Fruit fly (Drosophila melanogaster): ENCODE data around the gene CG32847.

DNA sequence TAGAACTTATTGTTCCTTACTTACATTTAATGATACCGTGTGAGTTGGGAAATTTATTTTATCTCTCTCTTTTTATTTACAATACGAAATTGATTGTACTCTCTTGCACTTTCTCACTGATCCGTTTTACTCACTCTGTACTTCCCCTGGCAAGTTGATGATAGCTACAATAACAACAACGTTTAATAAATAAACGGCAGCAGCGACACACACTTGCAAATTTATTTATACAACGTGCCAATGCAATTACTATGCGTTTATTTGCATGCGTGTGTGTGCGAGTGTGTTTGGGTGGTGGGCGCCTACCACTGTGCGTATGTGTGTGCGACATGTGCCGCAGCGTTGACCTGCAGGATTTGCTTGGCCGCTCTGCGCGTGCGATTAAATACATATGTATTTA, 21.8 kb upstream of the CG32847 start:
- TF ChIP-seq CG14655 (GFP tag; optimal IDR thresholded peaks at IDR 0.05) (no peak), CG12605 (GFP tag; IDR thresholded peaks at IDR 0.05) (no peak), rn (GFP tag; IDR thresholded peaks at IDR 0.05) (no peak), CG17806 (tag; optimal IDR thresholded peaks at IDR 0.05) (no peak), fd96Ca (GFP tag; IDR thresholded peaks at IDR 0.05) (no peak), CG9948 (tag; optimal IDR thresholded peaks at IDR 0.05) (no peak), CG32121 (GFP tag; IDR thresholded peaks at IDR 0.05) (no peak), EcR (GFP tag; optimal IDR thresholded peaks at IDR 0.05) (peak; percentile 26), Pif1A (GFP tag; optimal IDR thresholded peaks at IDR 0.05) (no peak), CG34367 (tag; optimal IDR thresholded peaks at IDR 0.05) (no peak), CG13204 (GFP tag; optimal IDR thresholded peaks at IDR 0.05) (peak; percentile 63), Snoo (tag; optimal IDR thresholded peaks at IDR 0.05) (no peak), D1 (tag; optimal IDR thresholded peaks at IDR 0.05) (no peak)
